Worm (Caenorhabditis elegans) whole organism, mixed stage, embryonic: ENCODE results near the gene nst-1.

Experiments
- blmp-1 ChIP-seq: fragments of 150-350 bp; optimal IDR thresholded peaks from 2 replicates; lab custom pipeline; 2014; ENCODE audit warnings: missing biosample characterization, missing genetic modification characterization
- cnd-1 ChIP-seq: fragments of 200-800 bp; sonication (Bioruptor generic); optimal IDR thresholded peaks from 2 replicates; lab custom pipeline; 2018; ENCODE audit warnings: mild to moderate bottlenecking, missing genetic modification characterization, missing compliant biosample characterization
- drap-1 ChIP-seq: fragments of 200-800 bp; sonication (Bioruptor generic); optimal IDR thresholded peaks from 3 replicates; lab custom pipeline; 2018; ENCODE audit warnings: mild to moderate bottlenecking, missing genetic modification characterization, missing compliant biosample characterization
- ham-2 ChIP-seq: fragments of 200-800 bp; sonication (Bioruptor generic); optimal IDR thresholded peaks from 2 replicates; lab custom pipeline; 2018; ENCODE audit warnings: mild to moderate bottlenecking, missing genetic modification characterization, missing compliant biosample characterization
- lin-13 ChIP-seq: fragments of 150-350 bp; optimal IDR thresholded peaks from 2 replicates; lab custom pipeline; 2014; ENCODE audit warnings: missing biosample characterization, missing genetic modification characterization
- nhr-12 ChIP-seq: fragments of 150-350 bp; optimal IDR thresholded peaks from 2 replicates; lab custom pipeline; 2014; ENCODE audit warnings: missing biosample characterization, missing genetic modification characterization
- nhr-28 ChIP-seq: fragments of 150-350 bp; optimal IDR thresholded peaks from 2 replicates; lab custom pipeline; 2014; ENCODE audit warnings: missing biosample characterization, missing genetic modification characterization
- nhr-76 ChIP-seq: sonication (generic microtip); optimal IDR thresholded peaks from 2 replicates; lab custom pipeline; 2017; ENCODE audit warnings: missing biosample characterization, missing genetic modification characterization
- pha-4 ChIP-seq: fragments of 150-350 bp; optimal IDR thresholded peaks from 2 replicates; lab custom pipeline; 2018; ENCODE audit warnings: missing biosample characterization, missing genetic modification reagents, missing genetic modification characterization
- sem-2 ChIP-seq: fragments of 200-800 bp; sonication (Bioruptor generic); optimal IDR thresholded peaks from 2 replicates; lab custom pipeline; 2018; ENCODE audit warnings: mild to moderate bottlenecking, missing genetic modification characterization, missing compliant biosample characterization
- snpc-4 ChIP-seq: fragments of 150-350 bp; optimal IDR thresholded peaks from 2 replicates; lab custom pipeline; 2014; ENCODE audit warnings: missing biosample characterization, missing genetic modification characterization
- unc-39 ChIP-seq: fragments of 150-350 bp; optimal IDR thresholded peaks from 2 replicates; lab custom pipeline; 2014; ENCODE audit warnings: missing biosample characterization, missing genetic modification characterization
- unc-62 ChIP-seq: fragments of 150-350 bp; optimal IDR thresholded peaks from 2 replicates; lab custom pipeline; 2014; ENCODE audit warnings: missing biosample characterization, missing genetic modification reagents, missing genetic modification characterization
- ztf-11 ChIP-seq: fragments of 150-350 bp; optimal IDR thresholded peaks from 2 replicates; lab custom pipeline; 2014; ENCODE audit warnings: missing biosample characterization, missing genetic modification characterization

- TF ChIP-seq snpc-4 (tag; lab: Kevin White, UChicago) (no peak), unc-62 (no peak), nhr-76 (no peak), sem-2 (GFP tag; lab: Kevin White, UChicago) (no peak), cnd-1 (tag; lab: Kevin White, UChicago) (no peak), nhr-12 (tag; lab: Kevin White, UChicago) (no peak), drap-1 (no peak), unc-39 (tag; lab: Kevin White, UChicago) (no peak), pha-4 (tag; lab: Kevin White, UChicago) (no peak), nhr-28 (tag; lab: Kevin White, UChicago) (no peak), lin-13 (tag; lab: Kevin White, UChicago) (no peak), blmp-1 (tag; lab: Kevin White, UChicago) (no peak), ham-2 (GFP tag; lab: Kevin White, UChicago) (no peak), ztf-11 (tag; lab: Kevin White, UChicago) (no peak)
Measured at ce11 chrII:8253160-8253793, 29.7 kb downstream of the nst-1 start, which contains the start of gene F35C11.5.
